Worm (Caenorhabditis elegans) whole organism, L4 larva: Measurements from ENCODE around the gene srh-113.
"Not testable (repeated sequence)": the region's sequence is repeated elsewhere in the genome, so short reads cannot be mapped to it uniquely, and the experiment has no call there.

Experiments
- D1046.2 ChIP-seq: fragments of 200-800 bp; sonication (Bioruptor generic); IDR thresholded peaks from 2 replicates; pipeline ENCODE4 v1.3.6; 2022; ENCODE audit warnings: missing genetic modification characterization, missing compliant biosample characterization
- R02D3.7 ChIP-seq: fragments of 150-350 bp; sonication (generic microtip); optimal IDR thresholded peaks from 3 replicates; lab custom pipeline; 2014; ENCODE audit warnings: missing biosample characterization, missing genetic modification characterization
- Y105C5A.15 ChIP-seq: fragments of 200-800 bp; sonication (Bioruptor generic); IDR thresholded peaks from 2 replicates; pipeline ENCODE4 v1.3.6; 2022; ENCODE audit warnings: missing genetic modification characterization, missing compliant biosample characterization
- Y48G9A.11 ChIP-seq: fragments of 200-800 bp; sonication (Bioruptor generic); IDR thresholded peaks from 2 replicates; pipeline ENCODE4 v1.3.6; 2022; ENCODE audit warnings: missing genetic modification reagents, missing genetic modification characterization, missing compliant biosample characterization
- Y75B8A.6 ChIP-seq: fragments of 200-800 bp; sonication (Bioruptor generic); IDR thresholded peaks from 2 replicates; pipeline ENCODE4 v1.3.6; 2022; ENCODE audit warnings: missing genetic modification reagents, missing genetic modification characterization, missing compliant biosample characterization
- ZK337.2 ChIP-seq: fragments of 200-800 bp; sonication (Bioruptor generic); IDR thresholded peaks from 2 replicates; pipeline ENCODE4 v1.3.6; 2022; ENCODE audit warnings: missing genetic modification reagents, missing genetic modification characterization, missing compliant biosample characterization
- aly-2 ChIP-seq: sonication (generic microtip); optimal IDR thresholded peaks from 2 replicates; lab custom pipeline; 2018; ENCODE audit warnings: missing biosample characterization, missing genetic modification characterization
- ama-1 ChIP-seq: fragments of 150-350 bp; optimal IDR thresholded peaks from 2 replicates; lab custom pipeline; 2014; ENCODE audit warnings: inconsistent platforms, mixed read lengths
- ceh-62 ChIP-seq: sonication (generic microtip); optimal IDR thresholded peaks from 2 replicates; lab custom pipeline; 2017; ENCODE audit warnings: missing biosample characterization, missing genetic modification characterization
- daf-16 ChIP-seq, 3 experiments: sonication (generic microtip); optimal IDR thresholded peaks; 2 replicates each; lab custom pipeline; 2016 to 2017; ENCODE audit warnings: missing genetic modification characterization in 3 of 3, missing genetic modification reagents in 3 of 3, mild to moderate bottlenecking in 2 of 3, missing compliant biosample characterization in 2 of 3, missing biosample characterization in 1 of 3, moderate library complexity in 1 of 3
- dmd-8 ChIP-seq: fragments of 200-800 bp; sonication (Bioruptor generic); IDR thresholded peaks from 2 replicates; pipeline ENCODE4 v1.3.6; 2022; ENCODE audit warnings: missing genetic modification characterization, missing compliant biosample characterization
- duxl-1 ChIP-seq: sonication (generic microtip); optimal IDR thresholded peaks from 2 replicates; lab custom pipeline; 2016; ENCODE audit warnings: mild to moderate bottlenecking, missing genetic modification characterization, moderate library complexity, missing compliant biosample characterization; ENCODE audit not compliant: poor library complexity
- dve-1 ChIP-seq: sonication (generic microtip); optimal IDR thresholded peaks from 2 replicates; lab custom pipeline; 2017; ENCODE audit warnings: antibody characterized with exemption, mild to moderate bottlenecking, missing genetic modification characterization, missing compliant biosample characterization; ENCODE audit not compliant: insufficient read depth
- fkh-10 ChIP-seq: fragments of 150-350 bp; optimal IDR thresholded peaks from 2 replicates; lab custom pipeline; 2014; ENCODE audit warnings: missing biosample characterization, missing genetic modification reagents, missing genetic modification characterization
- hlh-11 ChIP-seq: fragments of 200-800 bp; sonication (Bioruptor generic); optimal IDR thresholded peaks from 2 replicates; lab custom pipeline; 2018; ENCODE audit warnings: mild to moderate bottlenecking, missing genetic modification characterization, missing compliant biosample characterization
- madf-9 ChIP-seq: fragments of 200-800 bp; sonication (Bioruptor generic); conservative IDR thresholded peaks from 2 replicates; pipeline ENCODE4 v1.3.6; 2022; ENCODE audit warnings: missing genetic modification reagents, missing genetic modification characterization, missing compliant biosample characterization
- nhr-111 ChIP-seq: fragments of 200-800 bp; sonication (Bioruptor generic); optimal IDR thresholded peaks from 2 replicates; lab custom pipeline; 2018; ENCODE audit warnings: mild to moderate bottlenecking, missing genetic modification characterization, missing compliant biosample characterization
- nhr-25 ChIP-seq: sonication (generic microtip); optimal IDR thresholded peaks from 2 replicates; lab custom pipeline; 2017; ENCODE audit warnings: missing genetic modification characterization, mild to moderate bottlenecking, missing compliant biosample characterization, antibody characterized with exemption, moderate library complexity, borderline replicate concordance; ENCODE audit not compliant: insufficient read depth
- nhr-6 ChIP-seq: fragments of 150-350 bp; optimal IDR thresholded peaks from 2 replicates; lab custom pipeline; 2014; ENCODE audit warnings: missing biosample characterization, missing genetic modification characterization
- pha-4 ChIP-seq, 2 experiments: fragments of 150-350 bp in 1 of 2; fragments of 200-800 bp in 1 of 2; sonication (Bioruptor generic) in 1 of 2; IDR thresholded peaks in 1 of 2; optimal IDR thresholded peaks in 1 of 2; 2 replicates each; pipeline versions ENCODE4 v1.3.6 to Lab custom; 2014 to 2022; ENCODE audit warnings: missing genetic modification characterization in 2 of 2, missing genetic modification reagents in 2 of 2, missing biosample characterization in 1 of 2, missing compliant biosample characterization in 1 of 2
- php-3 ChIP-seq: fragments of 200-800 bp; sonication (Bioruptor generic); IDR thresholded peaks from 2 replicates; pipeline ENCODE4 v1.3.6; 2022; ENCODE audit warnings: missing genetic modification reagents, missing genetic modification characterization, missing compliant biosample characterization
- pqm-1 ChIP-seq: sonication (generic microtip); optimal IDR thresholded peaks from 2 replicates; lab custom pipeline; 2017; ENCODE audit warnings: missing biosample characterization, missing genetic modification characterization
- saeg-2 ChIP-seq: fragments of 200-800 bp; sonication (Bioruptor generic); IDR thresholded peaks from 2 replicates; pipeline ENCODE4 v1.3.6; 2022; ENCODE audit warnings: missing genetic modification reagents, missing genetic modification characterization, missing compliant biosample characterization
- sdz-12 ChIP-seq: fragments of 200-800 bp; sonication (Bioruptor generic); optimal IDR thresholded peaks from 2 replicates; lab custom pipeline; 2018; ENCODE audit warnings: mild to moderate bottlenecking, missing genetic modification characterization, missing compliant biosample characterization
- set-16 ChIP-seq: fragments of 200-800 bp; sonication (Bioruptor generic); IDR thresholded peaks from 2 replicates; pipeline ENCODE4 v1.3.6; 2022; ENCODE audit warnings: missing genetic modification reagents, missing genetic modification characterization, missing compliant biosample characterization
- snpc-4 ChIP-seq: fragments of 150-350 bp; optimal IDR thresholded peaks from 2 replicates; lab custom pipeline; 2014; ENCODE audit warnings: missing biosample characterization, missing genetic modification characterization
- spr-3 ChIP-seq: fragments of 200-800 bp; sonication (Bioruptor generic); optimal IDR thresholded peaks from 2 replicates; lab custom pipeline; 2018; ENCODE audit warnings: mild to moderate bottlenecking, missing genetic modification characterization, missing compliant biosample characterization
- unc-130 ChIP-seq: sonication (generic microtip); optimal IDR thresholded peaks from 2 replicates; lab custom pipeline; 2016; ENCODE audit warnings: missing genetic modification reagents, missing genetic modification characterization, missing compliant biosample characterization
- unc-62 ChIP-seq, 3 experiments: fragments of 150-350 bp in 1 of 3; sonication (generic microtip); optimal IDR thresholded peaks in 2 of 3; peaks in 1 of 3; 1 replicate in 1 of 3; 2 replicates in 2 of 3; lab custom pipeline; 2014 to 2017; ENCODE audit warnings: missing biosample characterization in 3 of 3, missing genetic modification characterization in 3 of 3, missing genetic modification reagents in 3 of 3, missing genotype in 1 of 3
- vab-7 ChIP-seq: fragments of 200-800 bp; sonication (Bioruptor generic); IDR thresholded peaks from 2 replicates; pipeline ENCODE4 v1.3.6; 2022; ENCODE audit warnings: missing genetic modification reagents, missing genetic modification characterization, missing compliant biosample characterization
- ztf-7 ChIP-seq: fragments of 150-350 bp; optimal IDR thresholded peaks from 2 replicates; lab custom pipeline; 2014; ENCODE audit warnings: missing biosample characterization, missing genetic modification characterization

The srh-113 gene

DNA sequence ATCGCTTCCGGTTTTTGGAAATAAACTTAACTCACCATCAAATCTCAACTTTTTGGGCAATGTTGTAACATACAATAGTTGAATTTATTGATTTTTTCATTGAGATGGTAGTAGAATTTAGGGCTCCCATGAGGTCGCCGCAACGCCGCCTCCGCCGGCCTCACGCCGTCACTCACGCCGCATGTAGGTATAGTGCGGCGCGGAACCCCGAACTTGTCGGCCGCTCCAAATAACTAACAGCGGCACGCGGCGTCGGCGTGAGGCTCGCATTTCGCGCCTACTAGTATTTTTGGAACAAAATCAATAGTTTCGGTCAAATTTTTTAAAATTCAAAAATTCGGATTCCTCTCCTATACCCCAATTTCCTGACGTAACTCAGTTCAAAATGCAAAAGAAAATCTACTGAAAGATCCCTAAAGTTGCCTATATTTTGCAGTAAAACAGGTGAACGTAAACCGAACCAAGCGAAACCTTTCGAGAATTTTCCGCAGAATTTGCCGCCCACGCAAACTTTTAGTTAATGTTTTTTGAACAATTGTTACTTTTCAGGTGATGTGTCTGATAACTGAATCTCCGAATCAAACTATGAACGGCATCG is 38.6 kb downstream of the srh-113 start, which contains the start of gene Y61B8A.6:
Gene Y61B8A.6, plus strand, starts transcription at position 548 of the 598 bp plus-strand sequence.
- TF ChIP-seq set-16 (GFP tag; lab: Robert Waterston, UW) (peak; percentile 73), fkh-10 (no peak)
- TF ChIP-seq, all 104 proteins: peak for 1

- TF ChIP-seq Y105C5A.15; D1046.2 (GFP tag; lab: Robert Waterston, UW); spr-3 (GFP tag; lab: Kevin White, UChicago): not testable (repeated sequence)
These were observed 42.2 kb downstream of the srh-113 start, which contains the start of gene srh-116 for ce11 chrV:17255028-17255427. Gene srh-116 (minus strand): TSS chrV:17255128.

DNA sequence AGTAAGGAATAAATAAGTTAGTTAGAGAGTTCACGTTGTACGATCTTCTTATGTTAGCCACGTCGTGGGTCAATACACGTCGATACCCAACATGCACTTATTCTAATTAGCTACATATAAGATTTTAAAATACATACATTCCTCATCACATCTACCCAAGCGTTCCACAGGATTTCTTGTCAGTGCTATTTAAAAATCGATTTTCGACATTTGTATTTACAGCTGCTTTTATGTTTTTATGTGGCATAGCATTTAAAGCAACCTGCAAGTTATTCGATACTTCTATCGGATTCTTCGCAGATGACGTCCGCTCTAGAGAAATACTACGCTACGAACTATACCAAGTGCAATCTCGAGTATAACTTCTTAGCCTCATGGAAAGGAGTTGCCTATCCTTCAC is 42.6 kb downstream of the srh-113 start, which contains the start of gene srh-115:
Gene srh-115, plus strand, starts transcription at position 301 of the 400 bp plus-strand sequence.
- TF ChIP-seq aly-2 (no peak), set-16 (GFP tag; lab: Robert Waterston, UW) (no peak), unc-130 (GFP tag; lab: Kevin White, UChicago) (no peak), nhr-6 (tag; lab: Kevin White, UChicago) (no peak), Y48G9A.11 (GFP tag; lab: Robert Waterston, UW) (no peak), ceh-62 (tag; lab: Kevin White, UChicago) (no peak), vab-7 (no peak), daf-16 (GFP tag; optimal IDR thresholded peaks at IDR 0.05; lab: Kevin White, UChicago) (no peak), daf-16 (tag; optimal IDR thresholded peaks at IDR 0.05; lab: Kevin White, UChicago) (no peak), pha-4 (GFP tag; IDR thresholded peaks at IDR 0.05; lab: Robert Waterston, UW) (no peak), pha-4 (tag; optimal IDR thresholded peaks at IDR 0.05; lab: Kevin White, UChicago) (no peak), snpc-4 (tag; lab: Kevin White, UChicago) (no peak), saeg-2 (GFP tag; lab: Robert Waterston, UW) (no peak), Y75B8A.6 (GFP tag; lab: Robert Waterston, UW) (no peak), madf-9 (GFP tag; lab: Robert Waterston, UW) (no peak), ZK337.2 (GFP tag; lab: Robert Waterston, UW) (no peak), ama-1 (lab: Kevin White, UChicago) (no peak), hlh-11 (tag; lab: Kevin White, UChicago) (no peak), nhr-111 (GFP tag; lab: Kevin White, UChicago) (no peak), sdz-12 (no peak), ztf-7 (tag; lab: Kevin White, UChicago) (no peak)
- TF ChIP-seq, all 104 proteins: peak for 0

- no peak for TF ChIP-seq dmd-8 (GFP tag; lab: Robert Waterston, UW)
- peak; percentile 59; the same call in 1 of the 2 replicates for TF ChIP-seq set-16 (GFP tag; lab: Robert Waterston, UW)
- TF ChIP-seq, all 104 proteins: peak for 1
These were observed 44.8 kb downstream of the srh-113 start for ce11 chrV:17257637-17258036.

DNA sequence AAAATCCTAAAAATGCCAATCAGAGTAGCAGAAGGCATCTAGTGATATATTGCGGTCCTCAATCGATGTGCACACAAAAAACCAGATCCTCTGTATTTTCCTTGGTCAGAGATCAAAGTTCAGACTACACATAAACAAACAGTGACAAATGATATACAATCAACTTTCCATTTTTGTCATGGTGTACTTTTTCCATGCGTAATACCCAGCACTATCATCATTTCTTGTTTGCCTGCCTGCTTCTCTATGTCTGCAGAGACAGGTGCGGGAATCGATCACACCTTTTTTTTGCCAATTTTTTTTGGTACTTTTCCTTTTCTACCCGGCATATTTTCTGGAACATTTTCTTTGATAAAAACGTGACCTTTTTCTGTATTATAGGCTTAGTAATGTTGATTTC is 45.4 kb downstream of the srh-113 start:
- TF ChIP-seq set-16 (GFP tag; lab: Robert Waterston, UW): no peak
- peak; percentile 32 for TF ChIP-seq pqm-1 (tag; lab: Kevin White, UChicago)
- peak in 1 of 2 experiments; percentile 1 for TF ChIP-seq unc-62 (GFP tag; optimal IDR thresholded peaks at IDR 0.05 in 1 of 2; lab: Kevin White, UChicago)
- no peak for TF ChIP-seq unc-62 (tag; optimal IDR thresholded peaks at IDR 0.05; lab: Kevin White, UChicago)
- peak; percentile 64 for TF ChIP-seq duxl-1
- TF ChIP-seq, all 104 proteins: peak for 3

- TF ChIP-seq nhr-25 (tag; lab: Kevin White, UChicago): no peak
- TF ChIP-seq unc-62 (GFP tag; optimal IDR thresholded peaks at IDR 0.05 in 1 of 2; lab: Kevin White, UChicago): peak in 1 of 2 experiments; percentile 72
- TF ChIP-seq unc-62 (tag; optimal IDR thresholded peaks at IDR 0.05; lab: Kevin White, UChicago): no peak
- TF ChIP-seq php-3 (GFP tag; lab: Robert Waterston, UW): no peak
- no peak for TF ChIP-seq dve-1 (tag; lab: Kevin White, UChicago)
- no peak for TF ChIP-seq R02D3.7 (tag; lab: Kevin White, UChicago)
- no peak for TF ChIP-seq spr-3 (GFP tag; lab: Kevin White, UChicago)
These were observed 46.0 kb downstream of the srh-113 start, which contains the start of gene fbxa-85 for ce11 chrV:17258868-17259267. Gene fbxa-85 (plus strand): TSS chrV:17259168.
